Fruit fly (Drosophila melanogaster) whole organism, adult: Measurements from ENCODE around the gene CG10343.
A peak's percentile ranks its signal among the peaks of the same experiment; 100 is the strongest.

Experiments used
- CG11617 ChIP-seq: fragments of 200-800 bp; sonication (Bioruptor generic); optimal IDR thresholded peaks from 2 replicates; lab custom pipeline; 2017; ENCODE audit warnings: mild to moderate bottlenecking, missing biosample characterization, missing genetic modification reagents, missing genetic modification characterization
- CG12768 ChIP-seq: fragments of 200-800 bp; sonication (Bioruptor generic); optimal IDR thresholded peaks from 2 replicates; lab custom pipeline; 2017; ENCODE audit warnings: missing biosample characterization, missing genetic modification characterization, mild to moderate bottlenecking, moderate library complexity, missing genetic modification reagents
- CG14711 ChIP-seq: fragments of 200-800 bp; sonication (Bioruptor generic); optimal IDR thresholded peaks from 2 replicates; lab custom pipeline; 2018; ENCODE audit warnings: missing biosample characterization, mild to moderate bottlenecking, missing genetic modification characterization, moderate library complexity
- CG1620 ChIP-seq: fragments of 200-800 bp; sonication (Bioruptor generic); optimal IDR thresholded peaks from 2 replicates; lab custom pipeline; 2016; ENCODE audit warnings: missing biosample characterization, missing genetic modification characterization
- CG33017 ChIP-seq: fragments of 200-800 bp; sonication (Bioruptor generic); optimal IDR thresholded peaks from 2 replicates; lab custom pipeline; 2018; ENCODE audit warnings: missing biosample characterization, mild to moderate bottlenecking, missing genetic modification characterization, moderate library complexity
- CG5204 ChIP-seq: fragments of 200-800 bp; sonication (Bioruptor generic); optimal IDR thresholded peaks from 2 replicates; lab custom pipeline; 2016; ENCODE audit warnings: missing biosample characterization, missing genetic modification characterization
- CG7045 ChIP-seq: fragments of 200-800 bp; sonication (Bioruptor generic); optimal IDR thresholded peaks from 2 replicates; lab custom pipeline; 2017; ENCODE audit warnings: missing biosample characterization, mild to moderate bottlenecking, missing genetic modification characterization
- CG7101 ChIP-seq: fragments of 200-800 bp; sonication (Bioruptor generic); optimal IDR thresholded peaks from 2 replicates; lab custom pipeline; 2018; ENCODE audit warnings: missing biosample characterization, mild to moderate bottlenecking, missing genetic modification characterization, moderate library complexity
- Clk ChIP-seq: fragments of 200-800 bp; sonication (Bioruptor generic); optimal IDR thresholded peaks from 2 replicates; lab custom pipeline; 2017; ENCODE audit warnings: missing biosample characterization, missing genetic modification characterization
- Crg-1 ChIP-seq: fragments of 200-800 bp; sonication (Bioruptor generic); optimal IDR thresholded peaks from 2 replicates; lab custom pipeline; 2016; ENCODE audit warnings: missing biosample characterization, missing genetic modification characterization
- Hr96 ChIP-seq: fragments of 200-800 bp; sonication (Bioruptor generic); optimal IDR thresholded peaks from 2 replicates; lab custom pipeline; 2016; ENCODE audit warnings: missing biosample characterization, missing genetic modification characterization
- Mnt ChIP-seq: fragments of 200-800 bp; sonication (Bioruptor generic); optimal IDR thresholded peaks from 2 replicates; lab custom pipeline; 2016; ENCODE audit warnings: missing biosample characterization, mild to moderate bottlenecking, missing genetic modification characterization
- bab1 ChIP-seq: fragments of 200-800 bp; sonication (Bioruptor generic); optimal IDR thresholded peaks from 3 replicates; lab custom pipeline; 2019; ENCODE audit warnings: missing biosample characterization, mild to moderate bottlenecking, missing genetic modification characterization, moderate library complexity
- cic ChIP-seq: fragments of 200-800 bp; sonication (Bioruptor generic); optimal IDR thresholded peaks from 2 replicates; lab custom pipeline; 2017; ENCODE audit warnings: missing biosample characterization, mild to moderate bottlenecking, missing genetic modification characterization, moderate library complexity
- cnc ChIP-seq, 2 experiments: fragments of >200 bp; optimal IDR thresholded peaks; 2 replicates each; lab custom pipeline; 2017
- kay ChIP-seq: fragments of 200-800 bp; sonication (Bioruptor generic); peaks from one replicate; lab custom pipeline; 2016; ENCODE audit warnings: missing biosample characterization, missing genetic modification characterization, borderline replicate concordance
- ovo ChIP-seq: fragments of 200-800 bp; sonication (Bioruptor generic); optimal IDR thresholded peaks from 2 replicates; lab custom pipeline; 2016; ENCODE audit warnings: missing biosample characterization, missing genetic modification characterization
- pad ChIP-seq: fragments of 200-800 bp; sonication (Bioruptor generic); optimal IDR thresholded peaks from 3 replicates; lab custom pipeline; 2017; ENCODE audit warnings: missing biosample characterization, missing genetic modification characterization, mild to moderate bottlenecking, moderate library complexity, missing genetic modification reagents
- tj ChIP-seq: fragments of 200-800 bp; sonication (Bioruptor generic); optimal IDR thresholded peaks from 3 replicates; lab custom pipeline; 2017; ENCODE audit warnings: missing biosample characterization, mild to moderate bottlenecking, missing genetic modification characterization, moderate library complexity
- toe ChIP-seq: fragments of 200-800 bp; sonication (Bioruptor generic); optimal IDR thresholded peaks from 2 replicates; lab custom pipeline; 2016; ENCODE audit warnings: missing biosample characterization, missing genetic modification characterization

CG10343 gene

dm6 chr2L:18694724-18695105 is 8.6 kb upstream of the CG10343 start:
- no peak for TF ChIP-seq CG12768 (GFP tag; lab: Kevin White, UChicago)
- no peak for TF ChIP-seq Mnt
- TF ChIP-seq CG14711 (tag; lab: Kevin White, UChicago), result peak; percentile 30
- TF ChIP-seq kay (GFP tag; lab: Kevin White, UChicago), result peak; percentile 83
- TF ChIP-seq tj (GFP tag; lab: Kevin White, UChicago), result peak; percentile 11
- TF ChIP-seq CG7045 (GFP tag; lab: Kevin White, UChicago), result no peak

dm6 chr2L:18695404-18695804 is 7.9 kb upstream of the CG10343 start, which contains the start of the genes CG10383 and CG10338:
CG10383 (minus strand) TSS chr2L:18695602.
CG10338 (plus strand) TSS chr2L:18695664.
- TF ChIP-seq cic (peak; percentile 64), CG7045 (GFP tag; lab: Kevin White, UChicago) (peak; percentile 69), cnc (optimal IDR thresholded peaks at IDR 0.05; lab: Kevin White, UChicago) (no peak), pad (GFP tag; lab: Kevin White, UChicago) (peak; percentile 69), Clk (GFP tag; lab: Kevin White, UChicago) (peak; percentile 65), tj (GFP tag; lab: Kevin White, UChicago) (peak; percentile 55), ovo (GFP tag; lab: Kevin White, UChicago) (peak; percentile 54), CG14711 (tag; lab: Kevin White, UChicago) (peak; percentile 83), CG1620 (GFP tag; lab: Kevin White, UChicago) (peak; percentile 87), kay (GFP tag; lab: Kevin White, UChicago) (no peak), Crg-1 (GFP tag; lab: Kevin White, UChicago) (peak; percentile 88), CG7101 (peak; percentile 89), CG33017 (tag; lab: Kevin White, UChicago) (peak; percentile 79), toe (GFP tag; lab: Kevin White, UChicago) (no peak), Hr96 (peak; percentile 84), Mnt (peak; percentile 85), CG11617 (GFP tag; lab: Kevin White, UChicago) (peak; percentile 87), bab1 (peak; percentile 87), CG5204 (no peak), CG12768 (GFP tag; lab: Kevin White, UChicago) (peak; percentile 87)

dm6 chr2L:18698559-18699130 is 4.6 kb upstream of the CG10343 start, which contains the start of gene CG10341:
CG10341 (plus strand) TSS chr2L:18698714.
- peak; percentile 38 for TF ChIP-seq bab1
- TF ChIP-seq CG11617 (GFP tag; lab: Kevin White, UChicago), result peak; percentile 39
- no peak for TF ChIP-seq CG7045 (GFP tag; lab: Kevin White, UChicago)
- peak; percentile 99 for TF ChIP-seq Mnt

dm6 chr2L:18705617-18706046 is 2.4 kb downstream of the CG10343 start, which contains the start of gene Jwa:
Jwa (minus strand) TSS chr2L:18705703.
- TF ChIP-seq tj (GFP tag; lab: Kevin White, UChicago) (peak; percentile 82), ovo (GFP tag; lab: Kevin White, UChicago) (peak; percentile 75), toe (GFP tag; lab: Kevin White, UChicago) (peak; percentile 91), cic (peak; percentile 30), cnc (optimal IDR thresholded peaks at IDR 0.05; lab: Kevin White, UChicago) (no peak), Crg-1 (GFP tag; lab: Kevin White, UChicago) (peak; percentile 93), CG12768 (GFP tag; lab: Kevin White, UChicago) (peak; percentile 78), bab1 (peak; percentile 82), Mnt (peak; percentile 94), CG7045 (GFP tag; lab: Kevin White, UChicago) (peak; percentile 72), Hr96 (no peak), pad (GFP tag; lab: Kevin White, UChicago) (peak; percentile 63), kay (GFP tag; lab: Kevin White, UChicago) (no peak), CG11617 (GFP tag; lab: Kevin White, UChicago) (peak; percentile 88), CG5204 (no peak), CG1620 (GFP tag; lab: Kevin White, UChicago) (peak; percentile 94), Clk (GFP tag; lab: Kevin White, UChicago) (peak; percentile 84), CG33017 (tag; lab: Kevin White, UChicago) (peak; percentile 89), CG7101 (peak; percentile 94), CG14711 (tag; lab: Kevin White, UChicago) (peak; percentile 71)

dm6 chr2L:18707844-18708238 is 4.6 kb downstream of the CG10343 start:
- peak; percentile 17 for TF ChIP-seq cic
- TF ChIP-seq CG14711 (tag; lab: Kevin White, UChicago), result no peak

dm6 chr2L:18708239-18708891 is 5.1 kb downstream of the CG10343 start, which contains the start of the genes Faf2 and Grip71:
Faf2 (minus strand) TSS chr2L:18708688.
Grip71 (plus strand) TSS chr2L:18708846.
- peak; percentile 86 for TF ChIP-seq CG1620 (GFP tag; lab: Kevin White, UChicago)
- peak; percentile 83 for TF ChIP-seq CG7101
- TF ChIP-seq pad (GFP tag; lab: Kevin White, UChicago), result peak; percentile 55
- TF ChIP-seq Mnt, result peak; percentile 61
- TF ChIP-seq Crg-1 (GFP tag; lab: Kevin White, UChicago), result peak; percentile 51
- peak; percentile 52 for TF ChIP-seq Clk (GFP tag; lab: Kevin White, UChicago)
- TF ChIP-seq cnc (optimal IDR thresholded peaks at IDR 0.05; lab: Kevin White, UChicago), result no peak
- TF ChIP-seq CG11617 (GFP tag; lab: Kevin White, UChicago), result peak; percentile 71
- peak; percentile 72 for TF ChIP-seq ovo (GFP tag; lab: Kevin White, UChicago)
- TF ChIP-seq CG7045 (GFP tag; lab: Kevin White, UChicago), result peak; percentile 79
- no peak for TF ChIP-seq cic
- peak; percentile 75 for TF ChIP-seq CG14711 (tag; lab: Kevin White, UChicago)
- peak; percentile 47 for TF ChIP-seq tj (GFP tag; lab: Kevin White, UChicago)
- peak; percentile 83 for TF ChIP-seq CG5204
- peak; percentile 68 for TF ChIP-seq CG12768 (GFP tag; lab: Kevin White, UChicago)
- peak; percentile 81 for TF ChIP-seq Hr96
- peak; percentile 76 for TF ChIP-seq CG33017 (tag; lab: Kevin White, UChicago)
- TF ChIP-seq kay (GFP tag; lab: Kevin White, UChicago), result no peak
- peak; percentile 91 for TF ChIP-seq toe (GFP tag; lab: Kevin White, UChicago)
- peak; percentile 82 for TF ChIP-seq bab1
